Fruit fly (Drosophila melanogaster) whole organism, pupa: ENCODE data around the gene CG9568.

Experiments
- CG10348 ChIP-seq: fragments of 200-800 bp; sonication (Bioruptor generic); IDR thresholded peaks from 2 replicates; pipeline ENCODE4 v1.3.6; 2022; ENCODE audit warnings: missing biosample characterization, missing genetic modification characterization
- CG17806 ChIP-seq: fragments of 200-800 bp; sonication (Bioruptor generic); optimal IDR thresholded peaks from 2 replicates; lab custom pipeline; 2018; ENCODE audit warnings: missing biosample characterization, mild to moderate bottlenecking, missing genetic modification characterization, moderate library complexity
- CG32121 ChIP-seq: fragments of 200-800 bp; sonication (Bioruptor generic); IDR thresholded peaks from 2 replicates; pipeline ENCODE4 v1.3.6; 2022; ENCODE audit warnings: missing biosample characterization, missing genetic modification characterization
- CG4496 ChIP-seq: fragments of 200-800 bp; sonication (Bioruptor generic); IDR thresholded peaks from 3 replicates; pipeline ENCODE4 v1.3.6; 2022; ENCODE audit warnings: missing biosample characterization, missing genetic modification characterization
- CG8159 ChIP-seq: fragments of 200-800 bp; sonication (Bioruptor generic); optimal IDR thresholded peaks from 3 replicates; lab custom pipeline; 2018; ENCODE audit warnings: missing biosample characterization, mild to moderate bottlenecking, missing genetic modification characterization, moderate library complexity
- CG8301 ChIP-seq: fragments of 200-800 bp; sonication (Bioruptor generic); optimal IDR thresholded peaks from 2 replicates; lab custom pipeline; 2018; ENCODE audit warnings: missing biosample characterization, mild to moderate bottlenecking, missing genetic modification characterization
- CG9948 ChIP-seq: fragments of 200-800 bp; sonication (Bioruptor generic); optimal IDR thresholded peaks from 2 replicates; lab custom pipeline; 2018; ENCODE audit warnings: missing biosample characterization, mild to moderate bottlenecking, missing genetic modification characterization, moderate library complexity
- EcR ChIP-seq: fragments of 200-800 bp; sonication (Bioruptor generic); optimal IDR thresholded peaks from 3 replicates; lab custom pipeline; 2019; ENCODE audit warnings: missing biosample characterization, missing genetic modification characterization, mild to moderate bottlenecking, moderate library complexity, missing genetic modification reagents
- Ets98B ChIP-seq: fragments of 200-800 bp; sonication (Bioruptor generic); IDR thresholded peaks from 2 replicates; pipeline ENCODE4 v1.3.6; 2022; ENCODE audit warnings: missing biosample characterization, missing genetic modification characterization
- Pif1B ChIP-seq: fragments of 200-800 bp; sonication (Bioruptor generic); optimal IDR thresholded peaks from 3 replicates; lab custom pipeline; 2016; ENCODE audit warnings: missing biosample characterization, missing genetic modification characterization
- Snoo ChIP-seq: fragments of 200-800 bp; sonication (Bioruptor generic); optimal IDR thresholded peaks from 3 replicates; lab custom pipeline; 2017; ENCODE audit warnings: missing biosample characterization, mild to moderate bottlenecking, missing genetic modification characterization, inconsistent platforms

- TF ChIP-seq Snoo (tag; lab: Kevin White, UChicago) (no peak), CG8301 (tag; lab: Kevin White, UChicago) (no peak), CG8159 (tag; lab: Kevin White, UChicago) (no peak), CG10348 (no peak), Pif1B (GFP tag; lab: Kevin White, UChicago) (no peak), CG32121 (GFP tag; lab: Robert Waterston, UW) (no peak), Ets98B (GFP tag; lab: Robert Waterston, UW) (no peak), CG9948 (tag; lab: Kevin White, UChicago) (no peak), EcR (GFP tag; lab: Kevin White, UChicago) (no peak), CG4496 (GFP tag; lab: Robert Waterston, UW) (no peak), CG17806 (tag; lab: Kevin White, UChicago) (no peak)
Observed at dm6 chr2L:8974506-8974905, 35.9 kb upstream of the CG9568 start.
